Worm (Caenorhabditis elegans): Measurements from ENCODE around the gene srh-136.
"Not testable (repeated sequence)": the region's sequence is repeated elsewhere in the genome, so short reads cannot be mapped to it uniquely, and the experiment has no call there.

DNA sequence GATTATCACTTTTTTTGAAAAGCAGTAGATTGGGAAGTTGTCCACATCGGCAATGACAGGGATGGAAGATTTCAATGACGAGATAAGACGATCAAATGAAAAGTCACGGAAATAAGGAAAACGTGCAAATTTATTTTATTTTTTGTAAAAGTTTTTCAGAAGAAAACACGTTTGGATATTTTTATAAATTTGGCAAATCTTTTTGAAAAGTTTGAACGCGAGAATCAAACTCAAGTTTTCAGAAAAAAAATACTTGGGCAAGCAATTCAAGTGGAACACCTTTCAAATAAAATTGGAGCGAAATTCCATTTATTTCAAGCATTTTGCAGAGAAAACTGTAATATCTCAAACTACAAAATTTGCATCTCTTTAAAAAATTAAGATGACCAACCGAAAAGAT is 17.7 kb upstream of the srh-136 start, which contains the start of gene F36D3.5:
- TF ChIP-seq ama-1 (optimal IDR thresholded peaks at IDR 0.05); pha-4 (GFP tag; IDR thresholded peaks at IDR 0.05); pha-4 (tag; optimal IDR thresholded peaks at IDR 0.05); lin-13 (GFP tag; optimal IDR thresholded peaks at IDR 0.05); skn-1 (tag; optimal IDR thresholded peaks at IDR 0.05); unc-62 (GFP tag; optimal IDR thresholded peaks at IDR 0.05 in 1 of 2); unc-62 (tag; optimal IDR thresholded peaks at IDR 0.05); attf-4 (tag; optimal IDR thresholded peaks at IDR 0.05); nhr-11 (tag; optimal IDR thresholded peaks at IDR 0.05): not testable (repeated sequence)

Data from whole organism, L4 larva.